Fruit fly (Drosophila melanogaster) whole organism, embryonic: ENCODE measurements around the gene CG5381.

Experiments
- CG3995 ChIP-seq: fragments of 200-800 bp; sonication (Bioruptor generic); optimal IDR thresholded peaks from 3 replicates; lab custom pipeline; 2016; ENCODE audit warnings: missing biosample characterization, missing genetic modification characterization
- CTCF ChIP-seq: fragments of 200-800 bp; sonication (Bioruptor generic); optimal IDR thresholded peaks from 2 replicates; lab custom pipeline; 2017; ENCODE audit warnings: missing biosample characterization, mild to moderate bottlenecking, missing genetic modification characterization, moderate library complexity
- Hmr ChIP-seq: fragments of 200-800 bp; sonication (Bioruptor generic); optimal IDR thresholded peaks from 3 replicates; lab custom pipeline; 2017; ENCODE audit warnings: mild to moderate bottlenecking, missing biosample characterization, missing genetic modification reagents, missing genetic modification characterization
- Meics ChIP-seq: fragments of 200-800 bp; sonication (Bioruptor generic); optimal IDR thresholded peaks from 2 replicates; lab custom pipeline; 2017; ENCODE audit warnings: missing biosample characterization, mild to moderate bottlenecking, missing genetic modification characterization
- Rfx ChIP-seq: fragments of 200-800 bp; sonication (Bioruptor generic); IDR thresholded peaks from 2 replicates; pipeline ENCODE4 v1.3.6; 2022; ENCODE audit warnings: missing biosample characterization, missing genetic modification characterization
- aop ChIP-seq: fragments of 200-800 bp; sonication (Bioruptor generic); IDR thresholded peaks from 2 replicates; pipeline ENCODE4 v1.3.6; 2022; ENCODE audit warnings: missing biosample characterization, missing genetic modification characterization
- bab2 ChIP-seq: fragments of 200-800 bp; sonication (Bioruptor generic); optimal IDR thresholded peaks from 2 replicates; lab custom pipeline; 2016; ENCODE audit warnings: missing biosample characterization, missing genetic modification characterization
- dmrt11E ChIP-seq: fragments of 200-800 bp; sonication (Bioruptor generic); optimal IDR thresholded peaks from 3 replicates; lab custom pipeline; 2018; ENCODE audit warnings: missing biosample characterization, mild to moderate bottlenecking, missing genetic modification characterization, moderate library complexity
- lilli ChIP-seq: fragments of 200-800 bp; sonication (Bioruptor generic); optimal IDR thresholded peaks from 3 replicates; lab custom pipeline; 2016; ENCODE audit warnings: missing biosample characterization, missing genetic modification characterization
- run ChIP-seq: fragments of 200-800 bp; sonication (Bioruptor generic); optimal IDR thresholded peaks from 3 replicates; lab custom pipeline; 2018; ENCODE audit warnings: missing biosample characterization, mild to moderate bottlenecking, missing genetic modification characterization
- sens ChIP-seq: fragments of 200-800 bp; sonication (Bioruptor generic); peaks from one replicate; lab custom pipeline; 2016; ENCODE audit warnings: missing biosample characterization, missing genetic modification characterization
- slbo ChIP-seq: fragments of 200-800 bp; sonication (Bioruptor generic); IDR thresholded peaks from 2 replicates; pipeline ENCODE4 v1.3.6; 2022; ENCODE audit warnings: missing biosample characterization, missing genetic modification characterization

dm6 chr2L:10291276-10291675 lies 31.6 kb downstream of the CG5381 start:
- TF ChIP-seq slbo (GFP tag; lab: Robert Waterston, UW) (no peak), Meics (GFP tag; lab: Kevin White, UChicago) (no peak), run (no peak), sens (GFP tag; lab: Kevin White, UChicago) (no peak), CG3995 (no peak), Rfx (no peak), CTCF (GFP tag; lab: Kevin White, UChicago) (no peak), lilli (GFP tag; lab: Kevin White, UChicago) (no peak), bab2 (GFP tag; lab: Kevin White, UChicago) (no peak), aop (GFP tag; lab: Robert Waterston, UW) (no peak), Hmr (GFP tag; lab: Kevin White, UChicago) (no peak), dmrt11E (tag; lab: Kevin White, UChicago) (no peak)
